Fruit fly (Drosophila melanogaster): ENCODE data around the gene CG32115.

Gene CG32115

dm6 chr3L:12913609-12914266 lies at the start of gene CG32115 (continued):
- TF ChIP-seq esn (GFP tag; optimal IDR thresholded peaks at IDR 0.05) (peak; percentile 97), CG32006 (GFP tag; optimal IDR thresholded peaks at IDR 0.05) (peak; percentile 95), CG9139 (GFP tag; optimal IDR thresholded peaks at IDR 0.05) (peak; percentile 74), cyc (GFP tag; optimal IDR thresholded peaks at IDR 0.05) (peak; percentile 96), dsx (GFP tag; optimal IDR thresholded peaks at IDR 0.05; ENCODE audit: poor library complexity, severe bottlenecking) (peak; percentile 93), svp (GFP tag) (peak; percentile 98), spab (GFP tag; optimal IDR thresholded peaks at IDR 0.05) (peak; percentile 78), dac (GFP tag; optimal IDR thresholded peaks at IDR 0.05) (peak; percentile 56), Eip75B (GFP tag; optimal IDR thresholded peaks at IDR 0.05) (peak; percentile 93)

dm6 chr3L:12954547-12954946 lies 41.1 kb upstream of the CG32115 start, which contains the start of gene CG10752:
TSS of gene CG10752 (minus strand) at chr3L:12954647.
- TF ChIP-seq Eip93F (GFP tag; optimal IDR thresholded peaks at IDR 0.05) (no peak), CG7368 (GFP tag; optimal IDR thresholded peaks at IDR 0.05) (no peak), Hr38 (GFP tag; optimal IDR thresholded peaks at IDR 0.05) (no peak), Eip75B (GFP tag; optimal IDR thresholded peaks at IDR 0.05) (no peak), eg (GFP tag; IDR thresholded peaks at IDR 0.05) (no peak), acj6 (GFP tag; optimal IDR thresholded peaks at IDR 0.05) (no peak), achi (GFP tag; optimal IDR thresholded peaks at IDR 0.05) (no peak), CG8319 (GFP tag; optimal IDR thresholded peaks at IDR 0.05) (no peak)

dm6 chr3L:12949386-12949785 lies 35.9 kb upstream of the CG32115 start:
- no peak for TF ChIP-seq pdm3 (GFP tag; optimal IDR thresholded peaks at IDR 0.05)
- no peak for TF ChIP-seq Sox14 (GFP tag; optimal IDR thresholded peaks at IDR 0.05)
- TF ChIP-seq CG6854 (GFP tag; optimal IDR thresholded peaks at IDR 0.05): no peak
- no peak for TF ChIP-seq fd85E (GFP tag; optimal IDR thresholded peaks at IDR 0.05)
- no peak for TF ChIP-seq Sox15 (GFP tag; optimal IDR thresholded peaks at IDR 0.05)
- TF ChIP-seq Smox (GFP tag; optimal IDR thresholded peaks at IDR 0.05): no peak
- TF ChIP-seq CG7368 (GFP tag; optimal IDR thresholded peaks at IDR 0.05): no peak
- TF ChIP-seq svp (GFP tag): no peak
- TF ChIP-seq CG11762 (GFP tag; optimal IDR thresholded peaks at IDR 0.05; ENCODE audit: insufficient read depth): no peak
- TF ChIP-seq spab (GFP tag; optimal IDR thresholded peaks at IDR 0.05): no peak
- TF ChIP-seq Lpt (GFP tag; optimal IDR thresholded peaks at IDR 0.05): no peak
- TF ChIP-seq net (GFP tag; optimal IDR thresholded peaks at IDR 0.05): no peak
- TF ChIP-seq Ets21C (GFP tag; optimal IDR thresholded peaks at IDR 0.05): no peak

dm6 chr3L:12915431-12915830 lies 2.0 kb upstream of the CG32115 start:
- TF ChIP-seq ss (GFP tag; optimal IDR thresholded peaks at IDR 0.05): peak; percentile 6 to 12
- TF ChIP-seq CG8319 (GFP tag; optimal IDR thresholded peaks at IDR 0.05): no peak
- TF ChIP-seq CG11762 (GFP tag; optimal IDR thresholded peaks at IDR 0.05; ENCODE audit: insufficient read depth): no peak
- TF ChIP-seq Eip78C (GFP tag): peak; percentile 73
- no peak for TF ChIP-seq Eip93F (GFP tag; optimal IDR thresholded peaks at IDR 0.05)
- peak; percentile 56 for TF ChIP-seq svp (GFP tag)
- no peak for TF ChIP-seq CG7368 (GFP tag; optimal IDR thresholded peaks at IDR 0.05)
- no peak for TF ChIP-seq fkh (GFP tag; optimal IDR thresholded peaks at IDR 0.05)
- TF ChIP-seq salr (GFP tag; optimal IDR thresholded peaks at IDR 0.05): peak; percentile 24 to 27
- TF ChIP-seq Ets96B (tag; optimal IDR thresholded peaks at IDR 0.05): peak; percentile 76
- no peak for TF ChIP-seq CG6276 (GFP tag; optimal IDR thresholded peaks at IDR 0.05)
- TF ChIP-seq fd85E (GFP tag; optimal IDR thresholded peaks at IDR 0.05): no peak
- TF ChIP-seq fd59A (GFP tag; optimal IDR thresholded peaks at IDR 0.05): peak; percentile 60
- TF ChIP-seq CG10669 (GFP tag; optimal IDR thresholded peaks at IDR 0.05): no peak
- TF ChIP-seq CG6163 (GFP tag; IDR thresholded peaks at IDR 0.05): peak; percentile 44; the same call in 1 of the 3 replicates
- peak; percentile 56; the same call in 1 of the 2 replicates for TF ChIP-seq CG15336 (GFP tag; IDR thresholded peaks at IDR 0.05)
- peak; percentile 87 for TF ChIP-seq CG8632 (GFP tag; optimal IDR thresholded peaks at IDR 0.05)
- TF ChIP-seq Sox15 (GFP tag; optimal IDR thresholded peaks at IDR 0.05): peak; percentile 57
- no peak for TF ChIP-seq Met (GFP tag; optimal IDR thresholded peaks at IDR 0.05)
- TF ChIP-seq Hr38 (GFP tag; optimal IDR thresholded peaks at IDR 0.05): no peak
- peak; percentile 61 for TF ChIP-seq CG32006 (GFP tag; optimal IDR thresholded peaks at IDR 0.05)
- TF ChIP-seq CG6808 (GFP tag; optimal IDR thresholded peaks at IDR 0.05): no peak
- no peak for TF ChIP-seq Lpt (GFP tag; optimal IDR thresholded peaks at IDR 0.05)
- TF ChIP-seq Gug (GFP tag; IDR thresholded peaks at IDR 0.05): peak; percentile 29; the same call in 1 of the 2 replicates
- peak; percentile 39 for TF ChIP-seq Sox14 (GFP tag; optimal IDR thresholded peaks at IDR 0.05)
- TF ChIP-seq OdsH (GFP tag; optimal IDR thresholded peaks at IDR 0.05): peak; percentile 72
- TF ChIP-seq dsx (GFP tag; optimal IDR thresholded peaks at IDR 0.05; ENCODE audit: poor library complexity, severe bottlenecking): peak; percentile 10
- TF ChIP-seq CG10631 (GFP tag; optimal IDR thresholded peaks at IDR 0.05): peak; percentile 78
- peak; percentile 50 for TF ChIP-seq lz (GFP tag; optimal IDR thresholded peaks at IDR 0.05)
- no peak for TF ChIP-seq dac (GFP tag; optimal IDR thresholded peaks at IDR 0.05)
